Fruit fly (Drosophila melanogaster): ENCODE measurements around the gene ouib.

- TF ChIP-seq usp (GFP tag; optimal IDR thresholded peaks at IDR 0.05), result no peak
- no peak for TF ChIP-seq pan (optimal IDR thresholded peaks at IDR 0.05)
Measured at dm6 chr3R:8700660-8701059, 24.6 kb upstream of the ouib start.

Measured in whole organism.